Fruit fly (Drosophila melanogaster): ENCODE results near the gene ng3.

The ng3 gene

DNA sequence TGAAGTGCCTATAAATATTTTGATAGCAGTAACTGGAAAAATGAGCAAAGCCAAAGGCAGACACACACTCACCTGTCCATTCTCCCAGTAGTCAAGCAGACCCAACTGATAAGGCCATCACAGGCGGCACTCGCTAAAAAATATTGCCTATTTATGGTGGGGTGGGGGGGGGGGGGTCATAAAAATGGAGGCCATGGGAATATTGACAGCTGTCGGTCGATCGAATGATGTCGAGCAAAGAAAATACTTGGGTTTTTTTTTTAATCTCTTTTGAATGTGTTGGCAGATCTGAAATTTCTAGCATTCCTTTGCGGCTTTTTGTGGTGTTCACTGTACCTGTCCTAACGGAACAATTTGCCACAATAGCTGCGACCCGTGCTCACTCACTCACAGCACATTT lies 31.7 kb upstream of the ng3 start (continued):
- peak; percentile 46; the same call in 1 of the 2 replicates for TF ChIP-seq HLH3B (GFP tag; IDR thresholded peaks at IDR 0.05)
- no peak for TF ChIP-seq fd96Cb (tag; optimal IDR thresholded peaks at IDR 0.05)
- no peak for TF ChIP-seq grau (tag; optimal IDR thresholded peaks at IDR 0.05)
- no peak for TF ChIP-seq sug (tag; optimal IDR thresholded peaks at IDR 0.05)
- no peak for TF ChIP-seq usp (GFP tag; optimal IDR thresholded peaks at IDR 0.05)
- peak; percentile 72 for TF ChIP-seq row (GFP tag; IDR thresholded peaks at IDR 0.05)
- 0 out of 2 replicates have a peak, but pooled peaks have one; percentile 34 for TF ChIP-seq CG3847 (GFP tag; IDR thresholded peaks at IDR 0.05)
- no peak for TF ChIP-seq CG13424 (tag; optimal IDR thresholded peaks at IDR 0.05)
- no peak for TF ChIP-seq CG4730 (GFP tag; IDR thresholded peaks at IDR 0.05)
- TF ChIP-seq sisA (GFP tag; IDR thresholded peaks at IDR 0.05): peak; percentile 50
- TF ChIP-seq CG3726 (GFP tag; IDR thresholded peaks at IDR 0.05): no peak
- TF ChIP-seq nerfin-1 (tag; optimal IDR thresholded peaks at IDR 0.05): no peak
- 0 out of 2 replicates have a peak, but pooled peaks have one; percentile 17 for TF ChIP-seq CG16779 (GFP tag; IDR thresholded peaks at IDR 0.05)
- no peak for TF ChIP-seq D19A (tag; optimal IDR thresholded peaks at IDR 0.05)
- 0 out of 2 replicates have a peak, but pooled peaks have one; percentile 14 for TF ChIP-seq CG4404 (GFP tag; IDR thresholded peaks at IDR 0.05)
- no peak for TF ChIP-seq CG1024 (GFP tag; IDR thresholded peaks at IDR 0.05)
- TF ChIP-seq rib (GFP tag; IDR thresholded peaks at IDR 0.05): no peak
- TF ChIP-seq CG15514 (GFP tag; optimal IDR thresholded peaks at IDR 0.05): peak; percentile 15
- TF ChIP-seq lab (GFP tag; optimal IDR thresholded peaks at IDR 0.05): peak; percentile 69
- TF ChIP-seq gcm (GFP tag; optimal IDR thresholded peaks at IDR 0.05): no peak
- TF ChIP-seq CG17361 (GFP tag; IDR thresholded peaks at IDR 0.05): no peak
- no peak for TF ChIP-seq pb (GFP tag; optimal IDR thresholded peaks at IDR 0.05)
- peak; percentile 41; the same call in 1 of the 2 replicates for TF ChIP-seq ttk (GFP tag; IDR thresholded peaks at IDR 0.05)
- TF ChIP-seq Bgb (GFP tag; IDR thresholded peaks at IDR 0.05; ENCODE audit: partially characterized antibody): no peak
- TF ChIP-seq CG10565 (GFP tag; optimal IDR thresholded peaks at IDR 0.05): no peak
- TF ChIP-seq mam (GFP tag; optimal IDR thresholded peaks at IDR 0.05): peak; percentile 15
- peak; percentile 48; the same call in 1 of the 2 replicates for TF ChIP-seq Atf6 (GFP tag; IDR thresholded peaks at IDR 0.05)
- peak; percentile 41; the same call in 1 of the 2 replicates for TF ChIP-seq lmd (GFP tag; IDR thresholded peaks at IDR 0.05)
- TF ChIP-seq CG15269 (tag; optimal IDR thresholded peaks at IDR 0.05): peak; percentile 7
- TF ChIP-seq CG9817 (tag; optimal IDR thresholded peaks at IDR 0.05): peak; percentile 5
- TF ChIP-seq CG11696 (GFP tag; IDR thresholded peaks at IDR 0.05): no peak
- TF ChIP-seq cwo (GFP tag; optimal IDR thresholded peaks at IDR 0.05): peak; percentile 45
- peak; percentile 12; the same call in 1 of the 4 replicates for TF ChIP-seq Gug (GFP tag; IDR thresholded peaks at IDR 0.05)
- TF ChIP-seq CG17568 (GFP tag; optimal IDR thresholded peaks at IDR 0.05): no peak
- peak; percentile 26 for TF ChIP-seq Hmr (GFP tag; optimal IDR thresholded peaks at IDR 0.05)
- TF ChIP-seq pnt (GFP tag; optimal IDR thresholded peaks at IDR 0.05): no peak
- TF ChIP-seq Ravus (GFP tag; IDR thresholded peaks at IDR 0.05): no peak
- no peak for TF ChIP-seq BtbVII (GFP tag; optimal IDR thresholded peaks at IDR 0.05)
- peak; percentile 38; the same call in 2 of the 3 replicates for TF ChIP-seq tgo (GFP tag; IDR thresholded peaks at IDR 0.05)
- peak; percentile 59; the same call in 1 of the 2 replicates for TF ChIP-seq CG14014 (GFP tag; IDR thresholded peaks at IDR 0.05)
- no peak for TF ChIP-seq Lim3 (GFP tag; IDR thresholded peaks at IDR 0.05)
- TF ChIP-seq Oaz (GFP tag; IDR thresholded peaks at IDR 0.05): no peak
- TF ChIP-seq Optix (GFP tag; IDR thresholded peaks at IDR 0.05): no peak
- 0 out of 2 replicates have a peak, but pooled peaks have one; percentile 45 for TF ChIP-seq CG9932 (GFP tag; IDR thresholded peaks at IDR 0.05)
- TF ChIP-seq btn (GFP tag; optimal IDR thresholded peaks at IDR 0.05): no peak
- TF ChIP-seq Fer3 (tag; optimal IDR thresholded peaks at IDR 0.05): peak; percentile 18
- TF ChIP-seq ro (GFP tag; IDR thresholded peaks at IDR 0.05): no peak
- no peak for TF ChIP-seq grn (GFP tag; optimal IDR thresholded peaks at IDR 0.05)
- TF ChIP-seq Meics (GFP tag; optimal IDR thresholded peaks at IDR 0.05): peak; percentile 54
- TF ChIP-seq CG31441 (GFP tag; IDR thresholded peaks at IDR 0.05): no peak
- no peak for TF ChIP-seq schlank (tag; optimal IDR thresholded peaks at IDR 0.05)
- no peak for TF ChIP-seq CG33557 (GFP tag; optimal IDR thresholded peaks at IDR 0.05)
